Worm (Caenorhabditis elegans) whole organism, L4 larva: ENCODE data around the gene zhit-2.

ENCODE experiments used
- attf-4 ChIP-seq: sonication (generic microtip); optimal IDR thresholded peaks from 3 replicates; lab custom pipeline; 2017; ENCODE audit warnings: missing biosample characterization, missing genetic modification characterization
- daf-19 ChIP-seq: fragments of 200-800 bp; sonication (Bioruptor generic); conservative IDR thresholded peaks from 2 replicates; pipeline ENCODE4 v1.3.6; 2022; ENCODE audit warnings: missing genetic modification characterization, missing compliant biosample characterization
- dpl-1 ChIP-seq: fragments of 150-350 bp; optimal IDR thresholded peaks from 2 replicates; lab custom pipeline; 2014; ENCODE audit warnings: missing biosample characterization, missing genetic modification reagents, missing genetic modification characterization
- lim-7 ChIP-seq: fragments of 200-800 bp; sonication (Bioruptor generic); IDR thresholded peaks from 2 replicates; pipeline ENCODE4 v1.3.6; 2022; ENCODE audit warnings: missing genetic modification characterization, missing compliant biosample characterization
- lin-39 ChIP-seq: fragments of 150-350 bp; optimal IDR thresholded peaks from 2 replicates; lab custom pipeline; 2014; ENCODE audit warnings: missing biosample characterization, missing genetic modification reagents, missing genetic modification characterization
- nhr-76 ChIP-seq: fragments of 150-350 bp; optimal IDR thresholded peaks from 2 replicates; lab custom pipeline; 2014; ENCODE audit warnings: missing biosample characterization, missing genetic modification characterization

DNA sequence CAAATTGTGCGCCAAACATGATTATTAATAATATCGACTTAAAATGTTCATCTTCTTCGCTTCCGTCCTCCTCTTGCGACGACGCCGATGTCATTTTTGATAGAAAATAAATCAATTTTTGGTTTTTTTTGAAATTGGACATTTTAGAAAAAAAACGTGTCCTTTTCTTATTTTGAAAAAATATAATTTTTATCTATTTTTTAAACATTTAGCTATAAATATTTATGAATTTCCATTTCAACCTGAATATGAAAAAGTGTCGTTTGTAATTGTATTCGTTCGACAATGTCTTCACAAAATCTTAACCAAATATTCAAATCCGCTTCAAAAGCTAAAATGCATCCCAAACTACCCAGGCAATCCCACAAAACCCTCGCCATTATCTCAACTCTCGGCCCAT is 43.2 kb upstream of the zhit-2 start, which contains the start of gene R10E4.3:
- TF ChIP-seq dpl-1 (no peak), daf-19 (GFP tag; lab: Robert Waterston, UW) (no peak), lin-39 (no peak), attf-4 (no peak), nhr-76 (tag; lab: Kevin White, UChicago) (no peak), lim-7 (GFP tag; lab: Robert Waterston, UW) (no peak)
